Worm (Caenorhabditis elegans) whole organism, late embryonic: Measurements from ENCODE around the gene nex-3.

Experiments
- F13H6.1 ChIP-seq: sonication (generic microtip); optimal IDR thresholded peaks from 2 replicates; lab custom pipeline; 2016; ENCODE audit warnings: missing genetic modification characterization, missing compliant biosample characterization
- elt-4 ChIP-seq: sonication (generic microtip); optimal IDR thresholded peaks from 2 replicates; lab custom pipeline; 2016; ENCODE audit warnings: missing genetic modification characterization, missing compliant biosample characterization
- nhr-11 ChIP-seq: fragments of 150-350 bp; optimal IDR thresholded peaks from 2 replicates; lab custom pipeline; 2014; ENCODE audit warnings: missing biosample characterization, missing genetic modification characterization
- pha-2 ChIP-seq: sonication (generic microtip); optimal IDR thresholded peaks from 2 replicates; lab custom pipeline; 2017; ENCODE audit warnings: mild to moderate bottlenecking, missing genetic modification characterization, missing compliant biosample characterization
- pha-4 ChIP-seq: fragments of 150-350 bp; optimal IDR thresholded peaks from 2 replicates; lab custom pipeline; 2018; ENCODE audit warnings: missing biosample characterization, missing genetic modification reagents, missing genetic modification characterization
- sdc-2 ChIP-seq: sonication (generic microtip); optimal IDR thresholded peaks from 2 replicates; lab custom pipeline; 2016; ENCODE audit warnings: missing genotype, missing genetic modification characterization, missing compliant biosample characterization

DNA sequence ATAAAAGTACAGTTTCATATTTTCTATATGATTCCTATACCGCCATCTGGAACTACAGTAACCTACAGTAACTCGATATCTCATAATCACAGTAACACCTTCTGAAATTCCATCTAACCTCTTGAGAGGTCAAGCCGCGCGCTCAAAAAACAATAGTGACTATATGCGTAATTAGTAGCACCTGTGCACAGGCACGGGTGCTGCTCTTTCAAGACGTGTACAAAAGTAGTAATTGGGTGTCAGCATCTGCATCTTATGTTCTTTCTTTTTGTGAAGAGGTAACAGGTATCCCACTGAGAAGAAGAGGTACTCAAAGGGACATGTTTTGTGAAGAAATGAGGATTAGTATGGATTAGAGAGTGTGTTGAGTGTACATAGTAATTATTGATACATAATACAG, 19.5 kb downstream of the nex-3 start:
- no peak for TF ChIP-seq sdc-2 (tag; lab: Kevin White, UChicago)
- no peak for TF ChIP-seq nhr-11 (tag; lab: Kevin White, UChicago)
- TF ChIP-seq elt-4 (tag; lab: Kevin White, UChicago) = no peak
- TF ChIP-seq pha-2 = no peak
- TF ChIP-seq F13H6.1 (tag; lab: Kevin White, UChicago) = no peak
- TF ChIP-seq pha-4 (tag; lab: Kevin White, UChicago) = no peak
